Worm (Caenorhabditis elegans) whole organism, early embryonic: ENCODE results near the gene F42A10.9.

Experiments
- B0310.2 ChIP-seq: sonication (generic microtip); optimal IDR thresholded peaks from 2 replicates; lab custom pipeline; 2016; ENCODE audit warnings: mild to moderate bottlenecking, missing genetic modification characterization, missing compliant biosample characterization
- F13C5.2 ChIP-seq: sonication (generic microtip); optimal IDR thresholded peaks from 2 replicates; lab custom pipeline; 2017; ENCODE audit warnings: mild to moderate bottlenecking, missing genetic modification characterization, inconsistent platforms, missing compliant biosample characterization
- ama-1 ChIP-seq: fragments of 150-350 bp; optimal IDR thresholded peaks from 2 replicates; lab custom pipeline; 2014
- ceh-36 ChIP-seq: sonication (generic microtip); optimal IDR thresholded peaks from 2 replicates; lab custom pipeline; 2016; ENCODE audit warnings: missing genetic modification characterization, inconsistent platforms, missing compliant biosample characterization
- ets-7 ChIP-seq: sonication (generic microtip); optimal IDR thresholded peaks from 2 replicates; lab custom pipeline; 2016; ENCODE audit warnings: missing genotype, missing genetic modification characterization, missing compliant biosample characterization
- flt-1 ChIP-seq: fragments of 200-800 bp; sonication (Bioruptor generic); IDR thresholded peaks from 2 replicates; pipeline ENCODE4 v1.3.6; 2022; ENCODE audit warnings: missing genetic modification characterization, missing compliant biosample characterization
- hmbx-1 ChIP-seq: sonication (generic microtip); optimal IDR thresholded peaks from 2 replicates; lab custom pipeline; 2016; ENCODE audit warnings: mild to moderate bottlenecking, missing genetic modification characterization, missing compliant biosample characterization
- hmg-4 ChIP-seq: fragments of 200-800 bp; sonication (Bioruptor generic); optimal IDR thresholded peaks from 2 replicates; lab custom pipeline; 2018; ENCODE audit warnings: mild to moderate bottlenecking, missing genetic modification characterization, missing compliant biosample characterization
- scrt-1 ChIP-seq: fragments of 200-800 bp; sonication (Bioruptor generic); IDR thresholded peaks from 2 replicates; pipeline ENCODE4 v1.3.6; 2022; ENCODE audit warnings: missing genetic modification characterization, missing compliant biosample characterization
- tra-4 ChIP-seq: sonication (generic microtip); optimal IDR thresholded peaks from 2 replicates; lab custom pipeline; 2017; ENCODE audit warnings: missing genetic modification characterization, missing compliant biosample characterization

ce11 chrIII:6195718-6196117, 31.3 kb downstream of the F42A10.9 start:
- TF ChIP-seq hmbx-1 (no peak), B0310.2 (tag; lab: Kevin White, UChicago) (no peak), scrt-1 (GFP tag; lab: Robert Waterston, UW) (no peak), ets-7 (tag; lab: Kevin White, UChicago) (no peak), flt-1 (GFP tag; lab: Robert Waterston, UW) (no peak), ama-1 (lab: Kevin White, UChicago) (no peak), F13C5.2 (no peak), hmg-4 (GFP tag; lab: Kevin White, UChicago) (no peak), ceh-36 (tag; lab: Kevin White, UChicago) (no peak), tra-4 (tag; lab: Kevin White, UChicago) (no peak)
